Worm (Caenorhabditis elegans) whole organism, L4 larva: ENCODE data around the gene dpy-1.
"Not testable (repeated sequence)": the region's sequence is repeated elsewhere in the genome, so short reads cannot be mapped to it uniquely, and the experiment has no call there.

Experiments used
- ceh-44 ChIP-seq: fragments of 200-800 bp; sonication (Bioruptor generic); IDR thresholded peaks from 2 replicates; pipeline ENCODE4 v1.3.6; 2022; ENCODE audit warnings: missing genetic modification reagents, missing genetic modification characterization, missing compliant biosample characterization
- ces-1 ChIP-seq: fragments of 150-350 bp; sonication (generic microtip); optimal IDR thresholded peaks from 4 replicates; lab custom pipeline; 2014; ENCODE audit warnings: missing biosample characterization, missing genetic modification reagents, missing genetic modification characterization
- daf-8 ChIP-seq: fragments of 200-800 bp; sonication (Bioruptor generic); IDR thresholded peaks from 2 replicates; pipeline ENCODE4 v1.3.6; 2022; ENCODE audit warnings: missing genetic modification characterization, missing compliant biosample characterization
- dmd-9 ChIP-seq: fragments of 200-800 bp; sonication (Bioruptor generic); IDR thresholded peaks from 2 replicates; pipeline ENCODE4 v1.3.6; 2022; ENCODE audit warnings: missing genetic modification reagents, missing genetic modification characterization, missing compliant biosample characterization
- dpl-1 ChIP-seq: fragments of 150-350 bp; optimal IDR thresholded peaks from 2 replicates; lab custom pipeline; 2014; ENCODE audit warnings: missing biosample characterization, missing genetic modification reagents, missing genetic modification characterization
- hlh-11 ChIP-seq: fragments of 200-800 bp; sonication (Bioruptor generic); optimal IDR thresholded peaks from 2 replicates; lab custom pipeline; 2018; ENCODE audit warnings: mild to moderate bottlenecking, missing genetic modification characterization, missing compliant biosample characterization
- lin-1 ChIP-seq: fragments of 200-800 bp; sonication (Bioruptor generic); IDR thresholded peaks from 2 replicates; pipeline ENCODE4 v1.3.6; 2022; ENCODE audit warnings: missing genetic modification reagents, missing genetic modification characterization, missing compliant biosample characterization
- lin-13 ChIP-seq: fragments of 150-350 bp; optimal IDR thresholded peaks from 2 replicates; lab custom pipeline; 2014; ENCODE audit warnings: missing biosample characterization, missing genetic modification reagents, missing genetic modification characterization
- lir-3 ChIP-seq: sonication (generic microtip); optimal IDR thresholded peaks from 2 replicates; lab custom pipeline; 2016; ENCODE audit warnings: mild to moderate bottlenecking, missing genetic modification characterization, missing compliant biosample characterization
- nhr-237 ChIP-seq: sonication (generic microtip); optimal IDR thresholded peaks from 2 replicates; lab custom pipeline; 2017; ENCODE audit warnings: missing biosample characterization, missing genetic modification characterization
- rbr-2 ChIP-seq: sonication (generic microtip); optimal IDR thresholded peaks from 2 replicates; lab custom pipeline; 2016; ENCODE audit warnings: missing genotype, missing genetic modification characterization, missing compliant biosample characterization
- unc-130 ChIP-seq: sonication (generic microtip); optimal IDR thresholded peaks from 2 replicates; lab custom pipeline; 2016; ENCODE audit warnings: missing genetic modification reagents, missing genetic modification characterization, missing compliant biosample characterization
- ztf-11 ChIP-seq: fragments of 150-350 bp; optimal IDR thresholded peaks from 2 replicates; lab custom pipeline; 2014; ENCODE audit warnings: missing biosample characterization, missing genetic modification characterization

DNA sequence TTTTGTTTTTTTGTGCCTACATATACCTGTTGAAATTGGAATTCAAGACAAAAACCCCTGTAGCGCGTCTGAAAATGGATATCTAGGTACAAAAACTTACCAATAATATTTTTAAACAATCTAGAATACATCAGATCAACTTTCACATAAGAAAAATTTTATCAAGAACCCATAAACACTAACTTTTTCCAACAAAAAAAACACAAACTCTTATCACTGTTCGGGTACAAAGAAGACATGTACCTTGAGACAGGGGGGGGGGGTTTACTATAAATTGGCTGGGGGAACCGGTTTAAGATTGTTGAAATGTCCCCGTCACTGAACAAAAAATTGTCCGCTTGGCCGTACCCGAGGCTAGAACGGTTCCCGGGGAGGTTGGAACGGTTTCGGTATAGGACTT, 34.7 kb upstream of the dpy-1 start, which contains the start of gene cpt-3:
- TF ChIP-seq hlh-11; daf-8 (GFP tag; lab: Robert Waterston, UW); unc-130 (GFP tag; lab: Kevin White, UChicago); rbr-2 (tag; lab: Kevin White, UChicago); ceh-44; lin-1 (GFP tag; lab: Robert Waterston, UW); lir-3; dmd-9 (GFP tag; lab: Robert Waterston, UW); dpl-1 (GFP tag; lab: Kevin White, UChicago); nhr-237 (tag; lab: Kevin White, UChicago); lin-13 (GFP tag; lab: Kevin White, UChicago); ces-1; ztf-11 (tag; lab: Kevin White, UChicago): not testable (repeated sequence)
